Fruit fly (Drosophila melanogaster) whole organism, prepupa: ENCODE results near the gene Drs.
A peak's percentile ranks its signal among the peaks of the same experiment; 100 is the strongest.

Source experiments
- CG10669 ChIP-seq: fragments of 200-800 bp; sonication (Bioruptor generic); optimal IDR thresholded peaks from 3 replicates; lab custom pipeline; 2018; ENCODE audit warnings: missing biosample characterization, mild to moderate bottlenecking, missing genetic modification characterization, moderate library complexity
- CG11294 ChIP-seq: fragments of 200-800 bp; sonication (Bioruptor generic); IDR thresholded peaks from 2 replicates; pipeline ENCODE4 v1.3.6; 2022; ENCODE audit warnings: missing biosample characterization, missing genetic modification characterization
- CG11762 ChIP-seq: fragments of 200-800 bp; sonication (Bioruptor generic); optimal IDR thresholded peaks from 3 replicates; lab custom pipeline; 2016; ENCODE audit warnings: missing biosample characterization, missing genetic modification characterization; ENCODE audit not compliant: insufficient read depth
- CG11902 ChIP-seq: fragments of 200-800 bp; sonication (Bioruptor generic); optimal IDR thresholded peaks from 3 replicates; lab custom pipeline; 2016; ENCODE audit warnings: missing biosample characterization, missing genetic modification characterization
- CG1621 ChIP-seq: fragments of 200-800 bp; sonication (Bioruptor generic); optimal IDR thresholded peaks from 3 replicates; lab custom pipeline; 2018; ENCODE audit warnings: missing biosample characterization, mild to moderate bottlenecking, missing genetic modification characterization
- CG32006 ChIP-seq: fragments of 200-800 bp; sonication (Bioruptor generic); optimal IDR thresholded peaks from 3 replicates; lab custom pipeline; 2017; ENCODE audit warnings: missing biosample characterization, mild to moderate bottlenecking, missing genetic modification characterization
- CG3919 ChIP-seq: fragments of 200-800 bp; sonication (Bioruptor generic); optimal IDR thresholded peaks from 3 replicates; lab custom pipeline; 2016; ENCODE audit warnings: missing biosample characterization, missing genetic modification characterization
- CG6163 ChIP-seq: fragments of 200-800 bp; sonication (Bioruptor generic); IDR thresholded peaks from 3 replicates; pipeline ENCODE4 v1.3.6; 2022; ENCODE audit warnings: missing biosample characterization, missing genetic modification characterization
- CG6276 ChIP-seq: fragments of 200-800 bp; sonication (Bioruptor generic); optimal IDR thresholded peaks from 2 replicates; lab custom pipeline; 2017; ENCODE audit warnings: missing biosample characterization, mild to moderate bottlenecking, missing genetic modification characterization
- CG6792 ChIP-seq: fragments of 200-800 bp; sonication (Bioruptor generic); optimal IDR thresholded peaks from 3 replicates; lab custom pipeline; 2016; ENCODE audit warnings: missing biosample characterization, missing genetic modification characterization
- CG6854 ChIP-seq: fragments of 200-800 bp; sonication (Bioruptor generic); optimal IDR thresholded peaks from 2 replicates; lab custom pipeline; 2017; ENCODE audit warnings: missing biosample characterization, mild to moderate bottlenecking, missing genetic modification characterization
- CG8119 ChIP-seq: fragments of 200-800 bp; sonication (Bioruptor generic); IDR thresholded peaks from 3 replicates; pipeline ENCODE4 v1.3.6; 2022; ENCODE audit warnings: missing biosample characterization, missing genetic modification characterization
- CG8319 ChIP-seq: fragments of 200-800 bp; sonication (Bioruptor generic); optimal IDR thresholded peaks from 3 replicates; lab custom pipeline; 2016; ENCODE audit warnings: missing biosample characterization, missing genetic modification characterization
- Eip78C ChIP-seq: fragments of 200-800 bp; sonication (Bioruptor generic); peaks from one replicate; lab custom pipeline; 2016; ENCODE audit warnings: missing biosample characterization, missing genetic modification characterization
- Gug ChIP-seq: fragments of 200-800 bp; sonication (Bioruptor generic); IDR thresholded peaks from 2 replicates; pipeline ENCODE4 v1.3.6; 2022; ENCODE audit warnings: missing biosample characterization, missing genetic modification characterization
- Hr38 ChIP-seq: sonication (Bioruptor generic); optimal IDR thresholded peaks from 2 replicates; lab custom pipeline; 2016; ENCODE audit warnings: missing biosample characterization, missing genetic modification characterization
- Hr39 ChIP-seq: fragments of 200-800 bp; sonication (Bioruptor generic); optimal IDR thresholded peaks from 2 replicates; lab custom pipeline; 2016; ENCODE audit warnings: missing biosample characterization, missing genetic modification characterization
- Hr4 ChIP-seq: fragments of 200-800 bp; sonication (Bioruptor generic); optimal IDR thresholded peaks from 3 replicates; lab custom pipeline; 2016; ENCODE audit warnings: missing biosample characterization, missing genetic modification characterization
- Lpt ChIP-seq: fragments of 200-800 bp; sonication (Bioruptor generic); optimal IDR thresholded peaks from 3 replicates; lab custom pipeline; 2016; ENCODE audit warnings: missing biosample characterization, missing genetic modification characterization
- Met ChIP-seq: fragments of 200-800 bp; sonication (Bioruptor generic); optimal IDR thresholded peaks from 3 replicates; lab custom pipeline; 2016; ENCODE audit warnings: missing biosample characterization, missing genetic modification characterization
- OdsH ChIP-seq: fragments of 200-800 bp; sonication (Bioruptor generic); optimal IDR thresholded peaks from 3 replicates; lab custom pipeline; 2016; ENCODE audit warnings: missing biosample characterization, missing genetic modification characterization
- Sox102F ChIP-seq: fragments of 200-800 bp; sonication (Bioruptor generic); optimal IDR thresholded peaks from 2 replicates; lab custom pipeline; 2016; ENCODE audit warnings: missing biosample characterization, mild to moderate bottlenecking, missing genetic modification characterization
- Sox14 ChIP-seq: fragments of 200-800 bp; sonication (Bioruptor generic); optimal IDR thresholded peaks from 3 replicates; lab custom pipeline; 2016; ENCODE audit warnings: missing biosample characterization, missing genetic modification characterization
- Sox15 ChIP-seq: fragments of 200-800 bp; sonication (Bioruptor generic); optimal IDR thresholded peaks from 3 replicates; lab custom pipeline; 2016; ENCODE audit warnings: missing biosample characterization, missing genetic modification characterization
- achi ChIP-seq: fragments of 200-800 bp; sonication (Bioruptor generic); optimal IDR thresholded peaks from 3 replicates; lab custom pipeline; 2016; ENCODE audit warnings: missing biosample characterization, missing genetic modification characterization
- cyc ChIP-seq: fragments of 200-800 bp; sonication (Bioruptor generic); optimal IDR thresholded peaks from 3 replicates; lab custom pipeline; 2016; ENCODE audit warnings: missing biosample characterization, missing genetic modification characterization
- dac ChIP-seq: fragments of 200-800 bp; sonication (Bioruptor generic); optimal IDR thresholded peaks from 2 replicates; lab custom pipeline; 2017; ENCODE audit warnings: missing biosample characterization, mild to moderate bottlenecking, missing genetic modification characterization
- fd59A ChIP-seq: fragments of 200-800 bp; sonication (Bioruptor generic); optimal IDR thresholded peaks from 2 replicates; lab custom pipeline; 2017; ENCODE audit warnings: missing biosample characterization, mild to moderate bottlenecking, missing genetic modification characterization, missing genetic modification reagents
- fd85E ChIP-seq: fragments of 200-800 bp; sonication (Bioruptor generic); optimal IDR thresholded peaks from 3 replicates; lab custom pipeline; 2016; ENCODE audit warnings: missing biosample characterization, missing genetic modification characterization
- fkh ChIP-seq: fragments of 200-800 bp; sonication (Bioruptor generic); optimal IDR thresholded peaks from 3 replicates; lab custom pipeline; 2017; ENCODE audit warnings: missing biosample characterization, mild to moderate bottlenecking, missing genetic modification characterization, moderate library complexity
- lz ChIP-seq: fragments of 200-800 bp; sonication (Bioruptor generic); optimal IDR thresholded peaks from 3 replicates; lab custom pipeline; 2016; ENCODE audit warnings: missing biosample characterization, missing genetic modification characterization
- salr ChIP-seq, 2 experiments: fragments of 200-800 bp; sonication (Bioruptor generic); optimal IDR thresholded peaks; 3 replicates each; lab custom pipeline; 2016 to 2018; ENCODE audit warnings: missing biosample characterization in 2 of 2, missing genetic modification characterization in 2 of 2, mild to moderate bottlenecking in 1 of 2
- spab ChIP-seq: fragments of 200-800 bp; sonication (Bioruptor generic); optimal IDR thresholded peaks from 2 replicates; lab custom pipeline; 2017; ENCODE audit warnings: missing biosample characterization, mild to moderate bottlenecking, missing genetic modification characterization, missing genetic modification reagents
- ss ChIP-seq, 2 experiments: fragments of 200-800 bp; sonication (Bioruptor generic); optimal IDR thresholded peaks; 2 replicates in 1 of 2; 3 replicates in 1 of 2; lab custom pipeline; 2017 to 2018; ENCODE audit warnings: mild to moderate bottlenecking in 2 of 2, missing biosample characterization in 2 of 2, missing genetic modification characterization in 2 of 2, moderate library complexity in 1 of 2
- svp ChIP-seq: fragments of 200-800 bp; sonication (Bioruptor generic); peaks from one replicate; lab custom pipeline; 2016; ENCODE audit warnings: missing biosample characterization, missing genetic modification characterization
- topi ChIP-seq: fragments of 200-800 bp; sonication (Bioruptor generic); optimal IDR thresholded peaks from 3 replicates; lab custom pipeline; 2016; ENCODE audit warnings: missing biosample characterization, missing genetic modification characterization
- vri ChIP-seq: fragments of 200-800 bp; sonication (Bioruptor generic); optimal IDR thresholded peaks from 3 replicates; lab custom pipeline; 2016; ENCODE audit warnings: missing biosample characterization, mild to moderate bottlenecking, missing genetic modification characterization

Drs gene

dm6 chr3L:3399249-3399922 is 30.0 kb downstream of the Drs start (continued):
- TF ChIP-seq vri (GFP tag; lab: Kevin White, UChicago), result peak; percentile 25
- TF ChIP-seq OdsH, result peak; percentile 89
- peak; percentile 85 for TF ChIP-seq CG8119
- TF ChIP-seq svp, result peak; percentile 98
- TF ChIP-seq Sox14 (GFP tag; lab: Kevin White, UChicago), result peak; percentile 89
- TF ChIP-seq CG32006 (GFP tag; lab: Kevin White, UChicago), result peak; percentile 93
- peak; percentile 82 for TF ChIP-seq Gug (GFP tag; lab: Robert Waterston, UW)
- peak; percentile 74 for TF ChIP-seq spab (GFP tag; lab: Kevin White, UChicago)
- peak; percentile 86 for TF ChIP-seq achi (GFP tag; lab: Kevin White, UChicago)
- peak; percentile 72; the same call in 2 of the 3 replicates for TF ChIP-seq CG6163 (GFP tag; lab: Robert Waterston, UW)
- peak; percentile 89 for TF ChIP-seq Sox102F (GFP tag; lab: Kevin White, UChicago)
- TF ChIP-seq ss (GFP tag; optimal IDR thresholded peaks at IDR 0.05; lab: Kevin White, UChicago), result peak; percentile 44 to 73
- TF ChIP-seq salr (GFP tag; optimal IDR thresholded peaks at IDR 0.05; lab: Kevin White, UChicago), result peak; percentile 64 to 86
- peak; percentile 84 for TF ChIP-seq CG10669 (GFP tag; lab: Kevin White, UChicago)
- TF ChIP-seq Hr38 (GFP tag; lab: Kevin White, UChicago), result no peak
- peak; percentile 88 for TF ChIP-seq CG6792 (GFP tag; lab: Kevin White, UChicago)
- TF ChIP-seq CG6854 (GFP tag; lab: Kevin White, UChicago), result peak; percentile 45
- peak; percentile 90 for TF ChIP-seq Hr4
- TF ChIP-seq fd85E, result peak; percentile 61
- TF ChIP-seq CG6276, result peak; percentile 76
- TF ChIP-seq lz (GFP tag; lab: Kevin White, UChicago), result peak; percentile 86
- peak; percentile 96 for TF ChIP-seq Eip78C (GFP tag; lab: Kevin White, UChicago)
- no peak for TF ChIP-seq fkh (GFP tag; lab: Kevin White, UChicago)
- peak; percentile 90 for TF ChIP-seq CG3919 (GFP tag; lab: Kevin White, UChicago)
- peak; percentile 88 for TF ChIP-seq Hr39 (GFP tag; lab: Kevin White, UChicago)
- peak; percentile 70 for TF ChIP-seq CG1621
- TF ChIP-seq CG11902 (GFP tag; lab: Kevin White, UChicago), result peak; percentile 82
- TF ChIP-seq CG11294, result peak; percentile 62; the same call in 1 of the 2 replicates
- TF ChIP-seq cyc (GFP tag; lab: Kevin White, UChicago), result peak; percentile 83
- peak; percentile 89 for TF ChIP-seq topi (GFP tag; lab: Kevin White, UChicago)
- peak; percentile 89 for TF ChIP-seq Lpt (GFP tag; lab: Kevin White, UChicago)
- TF ChIP-seq fd59A (GFP tag; lab: Kevin White, UChicago), result peak; percentile 75
- TF ChIP-seq dac (GFP tag; lab: Kevin White, UChicago), result peak; percentile 76

- no peak for TF ChIP-seq salr (GFP tag; optimal IDR thresholded peaks at IDR 0.05; lab: Kevin White, UChicago)
- no peak for TF ChIP-seq cyc (GFP tag; lab: Kevin White, UChicago)
- no peak for TF ChIP-seq achi (GFP tag; lab: Kevin White, UChicago)
- TF ChIP-seq Sox15 (GFP tag; lab: Kevin White, UChicago), result no peak
- TF ChIP-seq CG11762 (GFP tag; lab: Kevin White, UChicago), result no peak
- peak; percentile 15 for TF ChIP-seq Met
- no peak for TF ChIP-seq CG6792 (GFP tag; lab: Kevin White, UChicago)
- TF ChIP-seq Hr39 (GFP tag; lab: Kevin White, UChicago), result no peak
- peak; percentile 7 for TF ChIP-seq Eip78C (GFP tag; lab: Kevin White, UChicago)
- peak; percentile 7 for TF ChIP-seq vri (GFP tag; lab: Kevin White, UChicago)
- TF ChIP-seq Hr38 (GFP tag; lab: Kevin White, UChicago), result no peak
- no peak for TF ChIP-seq CG8319
Measured at dm6 chr3L:3399923-3400309, 30.6 kb downstream of the Drs start.
